Worm (Caenorhabditis elegans): ENCODE data around the gene F53H2.1.

F53H2.1 gene

ce11 chrV:20424229-20425182 lies 37.0 kb downstream of the F53H2.1 start:
- TF ChIP-seq unc-62 (GFP tag; optimal IDR thresholded peaks at IDR 0.05), result no peak

- TF ChIP-seq unc-62 (GFP tag; optimal IDR thresholded peaks at IDR 0.05), result no peak
These were observed 37.6 kb downstream of the F53H2.1 start, which contains the start of the genes fce-2 and F48F5.8 for ce11 chrV:20425183-20425400. Gene fce-2 (plus strand): TSS chrV:20425301. Gene F48F5.8 (plus strand): TSS chrV:20425342.
